Fruit fly (Drosophila melanogaster) Kc167 (cell line): Measurements from ENCODE around the gene CG17839.

Experiments used
- Sin3A ChIP-seq: fragments of >200 bp; optimal IDR thresholded peaks from 2 replicates; lab custom pipeline; 2018; ENCODE audit warnings: missing external identifiers
- h ChIP-seq: fragments of >200 bp; optimal IDR thresholded peaks from 3 replicates; lab custom pipeline; 2018; ENCODE audit warnings: missing external identifiers
- insv ChIP-seq: fragments of >200 bp; optimal IDR thresholded peaks from 3 replicates; lab custom pipeline; 2018; ENCODE audit warnings: missing external identifiers
- psq ChIP-seq: fragments of >200 bp; optimal IDR thresholded peaks from 2 replicates; lab custom pipeline; 2017; ENCODE audit warnings: missing external identifiers
- ttk ChIP-seq: sonication (Bioruptor generic); optimal IDR thresholded peaks from 2 replicates; lab custom pipeline; 2017; ENCODE audit warnings: missing external identifiers

DNA sequence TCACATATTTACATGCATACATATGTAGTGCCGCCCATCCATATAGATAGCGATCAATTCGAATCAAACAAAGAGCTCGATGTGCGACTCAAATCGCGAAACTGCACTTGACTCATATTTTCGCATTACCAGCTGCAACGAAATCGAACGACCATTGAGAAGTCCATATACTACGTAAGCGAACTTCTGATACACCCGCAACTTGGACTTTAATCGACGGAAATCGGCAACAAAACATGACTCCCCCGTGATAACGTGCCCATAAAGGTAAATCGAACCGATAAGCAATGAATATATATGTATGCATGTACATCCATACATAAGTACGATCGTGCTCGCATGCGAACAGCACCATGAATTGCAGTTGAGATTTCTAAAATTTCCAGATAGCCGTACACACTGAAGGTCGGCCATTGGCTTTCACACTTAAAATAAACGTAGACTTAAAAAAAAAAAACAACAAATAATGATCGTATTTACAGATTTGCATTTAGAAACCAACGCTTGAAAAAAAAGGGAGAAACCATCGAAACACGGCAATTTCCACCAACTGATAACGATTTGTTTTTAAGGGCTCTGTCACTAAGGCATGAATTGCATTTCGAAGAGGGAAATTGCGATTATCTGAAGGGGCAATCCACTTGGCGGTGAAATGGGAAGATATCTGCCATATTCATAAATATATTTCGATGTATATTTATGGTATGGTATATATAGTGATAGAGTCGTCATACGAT lies 22.1 kb upstream of the CG17839 start:
- TF ChIP-seq ttk (lab: Kevin White, UChicago) (no peak), h (lab: Kevin White, UChicago) (no peak), Sin3A (lab: Kevin White, UChicago) (no peak), psq (no peak), insv (lab: Kevin White, UChicago) (no peak)
